Fruit fly (Drosophila melanogaster): ENCODE results near the gene CG31140.

The CG31140 gene

dm6 chr3R:23941643-23942424 lies 21.1 kb upstream of the CG31140 start (continued):
- TF ChIP-seq CG11504 (tag; optimal IDR thresholded peaks at IDR 0.05) (peak; percentile 38), pnt (GFP tag; optimal IDR thresholded peaks at IDR 0.05) (peak; percentile 16), Doc2 (GFP tag; IDR thresholded peaks at IDR 0.05) (no peak), D19B (GFP tag; optimal IDR thresholded peaks at IDR 0.05) (peak; percentile 20), CG3281 (GFP tag; optimal IDR thresholded peaks at IDR 0.05) (peak; percentile 46), ATbp (GFP tag; optimal IDR thresholded peaks at IDR 0.05) (peak; percentile 1), Atf6 (GFP tag; IDR thresholded peaks at IDR 0.05) (0 out of 2 replicates have a peak, but pooled peaks have one; percentile 11), Gug (GFP tag; IDR thresholded peaks at IDR 0.05) (peak; percentile 49; the same call in 2 of the 4 replicates), CG10366 (GFP tag; IDR thresholded peaks at IDR 0.05) (no peak), Sry-δ (GFP tag; optimal IDR thresholded peaks at IDR 0.05) (peak; percentile 4), CG14050 (GFP tag; IDR thresholded peaks at IDR 0.05) (no peak), CG12391 (tag; optimal IDR thresholded peaks at IDR 0.05) (peak; percentile 9), ase (GFP tag; IDR thresholded peaks at IDR 0.05) (no peak), vvl (GFP tag; IDR thresholded peaks at IDR 0.05) (peak; percentile 64), Eip74EF (GFP tag; optimal IDR thresholded peaks at IDR 0.05) (no peak), Meics (GFP tag; optimal IDR thresholded peaks at IDR 0.05) (peak; percentile 35), CG12104 (GFP tag; optimal IDR thresholded peaks at IDR 0.05) (no peak), phol (tag; optimal IDR thresholded peaks at IDR 0.05) (no peak), CG11723 (GFP tag; optimal IDR thresholded peaks at IDR 0.05) (no peak), Hsf (GFP tag; optimal IDR thresholded peaks at IDR 0.05) (peak; percentile 32), esg (GFP tag; conservative IDR thresholded peaks at IDR 0.05) (peak; percentile 38), dmrt99B (tag; optimal IDR thresholded peaks at IDR 0.05) (peak; percentile 61), Trl (optimal IDR thresholded peaks at IDR 0.05) (no peak), Trl (GFP tag; optimal IDR thresholded peaks at IDR 0.05) (peak; percentile 31), twi (tag; optimal IDR thresholded peaks at IDR 0.05) (peak; percentile 31), CG11456 (GFP tag; IDR thresholded peaks at IDR 0.05) (0 out of 3 replicates have a peak, but pooled peaks have one; percentile 29), CG17802 (tag; optimal IDR thresholded peaks at IDR 0.05) (no peak), fd102C (GFP tag; optimal IDR thresholded peaks at IDR 0.05) (no peak), lbe (GFP tag; optimal IDR thresholded peaks at IDR 0.05) (no peak), onecut (GFP tag; IDR thresholded peaks at IDR 0.05) (peak; percentile 90), CG15269 (tag; optimal IDR thresholded peaks at IDR 0.05) (peak; percentile 19), gro (GFP tag; optimal IDR thresholded peaks at IDR 0.05) (peak; percentile 32), CG1832 (GFP tag; optimal IDR thresholded peaks at IDR 0.05) (no peak), CG1647 (GFP tag; optimal IDR thresholded peaks at IDR 0.05) (no peak), CG7556 (GFP tag; optimal IDR thresholded peaks at IDR 0.05) (peak; percentile 23), CG10321 (GFP tag; IDR thresholded peaks at IDR 0.05) (0 out of 2 replicates have a peak, but pooled peaks have one; percentile 28), CG18599 (GFP tag; optimal IDR thresholded peaks at IDR 0.05) (peak; percentile 65), dysf (GFP tag; IDR thresholded peaks at IDR 0.05) (peak; percentile 48; the same call in 1 of the 3 replicates), Hand (GFP tag; optimal IDR thresholded peaks at IDR 0.05) (peak; percentile 28), cg (GFP tag; optimal IDR thresholded peaks at IDR 0.05) (no peak), CG9727 (GFP tag; optimal IDR thresholded peaks at IDR 0.05) (peak; percentile 33), PHDP (tag; optimal IDR thresholded peaks at IDR 0.05) (peak; percentile 48), Rx (GFP tag; IDR thresholded peaks at IDR 0.05) (peak; percentile 25; the same call in 1 of the 2 replicates), B-H2 (GFP tag; optimal IDR thresholded peaks at IDR 0.05) (no peak), al (GFP tag; IDR thresholded peaks at IDR 0.05) (0 out of 2 replicates have a peak, but pooled peaks have one; percentile 28), disco-r (GFP tag; optimal IDR thresholded peaks at IDR 0.05) (no peak), sima (GFP tag; optimal IDR thresholded peaks at IDR 0.05) (no peak), pan (optimal IDR thresholded peaks at IDR 0.05) (no peak), pan (GFP tag; optimal IDR thresholded peaks at IDR 0.05 in 1 of 2, IDR thresholded peaks at IDR 0.05 in 1 of 2) (peak in 1 of 2 experiments; percentile 61)

All from whole organism, embryonic.